Worm (Caenorhabditis elegans) whole organism, L2 larva: ENCODE measurements around the gene ptr-9.

Experiments
- ZK546.5 ChIP-seq: sonication (generic microtip); optimal IDR thresholded peaks from 2 replicates; lab custom pipeline; 2017; ENCODE audit warnings: missing biosample characterization, missing genetic modification characterization
- aly-2 ChIP-seq: fragments of 150-350 bp; optimal IDR thresholded peaks from 2 replicates; lab custom pipeline; 2014; ENCODE audit warnings: missing biosample characterization, missing genetic modification characterization
- ceh-16 ChIP-seq: fragments of 150-350 bp; optimal IDR thresholded peaks from 2 replicates; lab custom pipeline; 2014; ENCODE audit warnings: missing biosample characterization, missing genetic modification characterization
- ceh-82 ChIP-seq: fragments of 150-350 bp; optimal IDR thresholded peaks from 2 replicates; lab custom pipeline; 2014; ENCODE audit warnings: missing biosample characterization, missing genetic modification characterization
- elt-1 ChIP-seq: fragments of 150-350 bp; optimal IDR thresholded peaks from 2 replicates; lab custom pipeline; 2014; ENCODE audit warnings: missing biosample characterization, missing genetic modification characterization
- lsy-2 ChIP-seq, 2 experiments: fragments of 150-350 bp in 1 of 2; sonication (generic microtip) in 1 of 2; optimal IDR thresholded peaks; 2 replicates each; lab custom pipeline; 2014 to 2017; ENCODE audit warnings: missing biosample characterization in 2 of 2, missing genetic modification characterization in 2 of 2
- mab-5 ChIP-seq: fragments of 150-350 bp; optimal IDR thresholded peaks from 2 replicates; lab custom pipeline; 2014; ENCODE audit warnings: missing biosample characterization, missing genetic modification characterization
- nhr-10 ChIP-seq: sonication (generic microtip); optimal IDR thresholded peaks from 2 replicates; lab custom pipeline; 2017; ENCODE audit warnings: missing biosample characterization, missing genetic modification characterization
- nhr-12 ChIP-seq: fragments of 150-350 bp; optimal IDR thresholded peaks from 2 replicates; lab custom pipeline; 2014; ENCODE audit warnings: missing biosample characterization, missing genetic modification characterization
- nhr-129 ChIP-seq: fragments of 150-350 bp; optimal IDR thresholded peaks from 2 replicates; lab custom pipeline; 2014; ENCODE audit warnings: missing biosample characterization, missing genetic modification characterization
- nhr-23 ChIP-seq: fragments of 150-350 bp; optimal IDR thresholded peaks from 2 replicates; lab custom pipeline; 2014; ENCODE audit warnings: missing biosample characterization, missing genetic modification reagents, missing genetic modification characterization
- nhr-237 ChIP-seq: fragments of 150-350 bp; optimal IDR thresholded peaks from 2 replicates; lab custom pipeline; 2014; ENCODE audit warnings: missing biosample characterization, missing genetic modification characterization
- nhr-6 ChIP-seq: fragments of 150-350 bp; optimal IDR thresholded peaks from 2 replicates; lab custom pipeline; 2014; ENCODE audit warnings: missing biosample characterization, missing genetic modification characterization
- nhr-77 ChIP-seq: fragments of 150-350 bp; optimal IDR thresholded peaks from 2 replicates; lab custom pipeline; 2014; ENCODE audit warnings: missing biosample characterization, missing genetic modification characterization
- peb-1 ChIP-seq: fragments of 150-350 bp; optimal IDR thresholded peaks from 2 replicates; lab custom pipeline; 2014; ENCODE audit warnings: missing biosample characterization, missing genetic modification characterization
- sem-4 ChIP-seq: fragments of 150-350 bp; optimal IDR thresholded peaks from 2 replicates; lab custom pipeline; 2014; ENCODE audit warnings: missing biosample characterization, missing genetic modification reagents, missing genetic modification characterization
- sma-9 ChIP-seq, 2 experiments: fragments of 150-350 bp in 1 of 2; sonication (generic microtip) in 1 of 2; optimal IDR thresholded peaks; 2 replicates each; lab custom pipeline; 2014 to 2016; ENCODE audit warnings: missing genetic modification characterization in 2 of 2, mild to moderate bottlenecking in 1 of 2, missing biosample characterization in 1 of 2, missing compliant biosample characterization in 1 of 2, missing genetic modification reagents in 1 of 2, moderate library complexity in 1 of 2
- unc-55 ChIP-seq: fragments of 150-350 bp; sonication (generic microtip); optimal IDR thresholded peaks from 3 replicates; lab custom pipeline; 2014; ENCODE audit warnings: missing biosample characterization, missing genetic modification reagents, missing genetic modification characterization
- ztf-11 ChIP-seq: sonication (generic microtip); optimal IDR thresholded peaks from 2 replicates; lab custom pipeline; 2017; ENCODE audit warnings: missing biosample characterization, missing genetic modification characterization
- ztf-4 ChIP-seq: fragments of 150-350 bp; optimal IDR thresholded peaks from 2 replicates; lab custom pipeline; 2014; ENCODE audit warnings: missing biosample characterization, missing genetic modification characterization

The ptr-9 gene

ce11 chrIII:9110914-9111313 is 50.5 kb downstream of the ptr-9 start:
- peak; percentile 19 for TF ChIP-seq unc-55 (GFP tag; lab: Kevin White, UChicago)
- TF ChIP-seq, all 48 proteins: peak for 1; not testable (repeated sequence) for 47

DNA sequence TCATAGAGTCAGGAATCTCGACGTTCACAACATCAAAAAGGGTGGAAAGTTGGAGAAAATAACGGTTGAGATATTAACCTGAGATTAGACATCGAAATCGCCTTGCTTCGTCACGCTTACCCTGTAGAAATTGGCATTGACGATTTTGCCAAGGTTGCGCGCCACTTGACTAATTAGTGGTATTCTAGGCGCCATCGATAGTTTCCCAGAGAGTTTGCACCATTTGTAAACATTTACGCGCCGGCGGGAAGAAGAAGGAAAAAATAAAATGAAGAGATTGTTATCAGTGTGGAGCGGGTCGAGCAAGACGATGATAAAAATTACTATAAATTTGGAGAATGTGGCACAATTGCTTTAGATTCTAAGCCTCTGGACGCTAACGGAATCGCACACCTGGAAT is 51.2 kb downstream of the ptr-9 start:
- TF ChIP-seq ceh-16 (peak; percentile 81), lsy-2 (tag; optimal IDR thresholded peaks at IDR 0.05; lab: Kevin White, UChicago) (no peak)

DNA sequence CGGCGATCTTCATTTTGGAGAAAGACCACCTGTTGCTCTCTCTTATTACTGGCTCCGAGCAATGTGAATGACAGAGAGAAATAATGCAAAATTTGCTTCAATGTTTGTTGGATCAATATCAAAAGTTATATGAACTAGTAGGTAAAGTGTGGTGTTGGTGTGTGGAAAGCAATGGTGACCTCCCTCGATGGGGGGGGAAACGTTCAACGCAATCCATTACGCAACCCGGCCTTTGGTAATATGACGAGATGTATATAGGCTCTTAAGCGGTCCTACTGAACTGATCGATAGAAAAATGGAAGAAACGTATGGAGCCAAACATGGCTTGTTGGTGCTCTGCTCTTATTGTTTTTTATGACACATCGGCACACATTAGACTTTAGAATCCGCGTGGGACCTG is 51.7 kb downstream of the ptr-9 start:
- TF ChIP-seq nhr-237 (no peak), nhr-6 (tag; lab: Kevin White, UChicago) (no peak), nhr-129 (tag; lab: Kevin White, UChicago) (no peak), nhr-10 (tag; lab: Kevin White, UChicago) (no peak), peb-1 (tag; lab: Kevin White, UChicago) (no peak), nhr-77 (no peak), aly-2 (tag; lab: Kevin White, UChicago) (no peak), sem-4 (tag; lab: Kevin White, UChicago) (no peak)

- no peak for TF ChIP-seq ZK546.5
- TF ChIP-seq ztf-4 (tag; lab: Kevin White, UChicago) = no peak
- no peak for TF ChIP-seq nhr-23 (tag; lab: Kevin White, UChicago)
- TF ChIP-seq nhr-12 = no peak
- no peak for TF ChIP-seq nhr-129 (tag; lab: Kevin White, UChicago)
- TF ChIP-seq sma-9 (GFP tag; optimal IDR thresholded peaks at IDR 0.05; lab: Kevin White, UChicago) = no peak
- no peak for TF ChIP-seq sma-9 (tag; optimal IDR thresholded peaks at IDR 0.05; lab: Kevin White, UChicago)
- TF ChIP-seq peb-1 (tag; lab: Kevin White, UChicago) = no peak
- TF ChIP-seq mab-5 (tag; lab: Kevin White, UChicago) = no peak
- no peak for TF ChIP-seq ztf-11 (tag; lab: Kevin White, UChicago)
- no peak for TF ChIP-seq elt-1 (tag; lab: Kevin White, UChicago)
- TF ChIP-seq ceh-82 (tag; lab: Kevin White, UChicago) = no peak
- TF ChIP-seq, all 48 proteins: peak for 0
Observed at ce11 chrIII:9109172-9109571, 52.3 kb downstream of the ptr-9 start, which contains the start of gene cya-1. Gene cya-1, minus strand, starts transcription at chrIII:9109272.
